Worm (Caenorhabditis elegans): Measurements from ENCODE around the gene srd-15.

Gene srd-15

ce11 chrV:5906252-5906651, at the start of gene srd-15:
srd-15 (minus strand) TSS chrV:5906352.
- TF ChIP-seq unc-62 (GFP tag; optimal IDR thresholded peaks at IDR 0.05): no peak

DNA sequence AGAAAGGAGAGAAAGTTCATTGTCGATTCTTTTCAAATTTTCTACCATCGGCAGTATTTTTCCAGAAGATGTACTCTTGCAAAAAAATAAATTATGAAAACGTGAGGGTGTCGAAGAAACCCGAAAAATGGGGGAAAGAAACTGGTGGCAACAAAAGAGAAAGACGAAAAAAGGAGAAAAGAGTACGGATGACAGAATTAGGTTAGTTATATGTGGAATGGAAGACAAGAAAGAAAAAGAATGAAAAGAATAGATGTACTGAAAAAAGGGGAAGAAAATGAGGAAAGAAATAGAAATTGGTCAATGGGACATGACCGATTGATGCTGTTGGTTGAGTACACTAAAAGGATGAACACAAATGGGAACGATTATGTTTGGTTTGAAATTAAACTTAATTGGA, 49.5 kb upstream of the srd-15 start:
- no peak for TF ChIP-seq unc-62 (GFP tag; optimal IDR thresholded peaks at IDR 0.05)

- TF ChIP-seq unc-62 (GFP tag; optimal IDR thresholded peaks at IDR 0.05): no peak
These were observed 48.6 kb upstream of the srd-15 start, which contains the start of gene M03F8.6 for ce11 chrV:5954747-5955146. M03F8.6 (minus strand) TSS chrV:5954847.

ce11 chrV:5953086-5953485, 46.9 kb upstream of the srd-15 start:
- TF ChIP-seq unc-62 (GFP tag; optimal IDR thresholded peaks at IDR 0.05): no peak

DNA sequence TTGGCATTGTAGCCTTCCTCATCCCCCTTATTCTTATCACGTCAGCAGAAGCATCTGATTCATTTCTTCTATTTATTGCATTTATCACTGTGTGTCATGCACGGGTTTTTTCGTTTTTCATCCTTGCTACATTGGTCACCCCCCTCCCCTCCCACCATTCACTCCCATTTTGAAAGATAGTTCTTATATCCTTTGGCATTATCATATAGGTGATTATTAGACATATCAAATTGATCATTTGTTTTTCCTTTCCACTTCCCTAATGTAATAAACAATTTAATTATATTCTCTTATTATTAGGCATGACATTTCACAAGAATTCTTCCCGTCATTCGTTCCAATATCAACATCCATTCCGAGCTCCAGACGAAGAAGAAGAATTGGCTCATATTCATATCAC, 45.0 kb upstream of the srd-15 start, which contains the start of gene M03F8.1:
M03F8.1 (plus strand) TSS at position 301 of the 400 bp plus-strand sequence.
- no peak for TF ChIP-seq unc-62 (GFP tag; optimal IDR thresholded peaks at IDR 0.05)

DNA sequence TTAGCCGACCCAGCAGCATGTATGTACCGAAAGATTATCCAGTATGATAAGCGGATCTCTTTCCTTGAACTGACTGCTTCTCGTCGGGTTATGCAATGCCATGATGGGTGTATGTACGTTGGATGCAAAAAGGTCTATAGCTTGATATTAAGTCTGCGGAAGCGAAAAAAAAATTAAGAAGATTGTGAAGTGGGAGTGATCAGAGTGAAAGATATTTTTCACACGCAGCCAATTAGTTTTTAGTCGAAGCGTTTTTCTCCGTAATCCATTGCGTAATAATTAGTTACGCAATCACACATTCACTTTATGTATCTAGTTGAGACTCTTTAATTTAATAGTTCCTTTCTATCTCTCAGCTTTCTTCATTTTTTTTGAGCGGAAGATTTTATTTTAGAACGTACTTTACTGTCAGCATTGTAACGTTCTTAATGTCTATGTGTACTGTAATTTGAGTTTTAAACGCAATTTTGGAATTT, 43.6 kb upstream of the srd-15 start:
- TF ChIP-seq unc-62 (GFP tag; optimal IDR thresholded peaks at IDR 0.05): no peak

DNA sequence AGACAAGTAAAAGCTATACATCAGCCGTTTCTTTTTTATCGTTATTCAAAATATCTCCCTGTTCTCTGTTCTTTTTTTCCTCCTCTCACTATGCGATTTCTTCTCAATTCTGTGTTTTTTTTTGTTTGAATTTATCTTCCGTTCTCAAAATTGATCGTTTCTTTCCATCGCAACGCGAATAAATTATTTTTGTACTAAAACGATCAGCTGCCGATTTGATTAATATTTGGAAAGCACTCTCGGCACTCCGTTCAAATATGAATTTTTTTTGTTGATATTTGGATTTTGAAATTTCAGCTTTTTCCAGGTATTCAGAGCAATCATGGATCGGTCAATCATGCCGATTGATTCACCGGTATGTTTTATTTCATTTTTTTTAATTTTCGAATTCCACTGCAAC, 37.0 kb upstream of the srd-15 start, which contains the start of gene pst-1:
pst-1 (plus strand) TSS at position 301 of the 400 bp plus-strand sequence.
- no peak for TF ChIP-seq unc-62 (GFP tag; optimal IDR thresholded peaks at IDR 0.05)

ce11 chrV:5939503-5940072, 33.4 kb upstream of the srd-15 start, which contains the start of gene syf-3:
syf-3 (plus strand) TSS chrV:5940022.
- no peak for TF ChIP-seq unc-62 (GFP tag; optimal IDR thresholded peaks at IDR 0.05)

- TF ChIP-seq unc-62 (GFP tag; optimal IDR thresholded peaks at IDR 0.05): no peak
These were observed 30.5 kb upstream of the srd-15 start, which contains the start of the genes M03F8.5 and M03F8.7 for ce11 chrV:5936691-5937090. M03F8.5 (minus strand) TSS chrV:5936791. M03F8.7 (plus strand) TSS chrV:5936939.

DNA sequence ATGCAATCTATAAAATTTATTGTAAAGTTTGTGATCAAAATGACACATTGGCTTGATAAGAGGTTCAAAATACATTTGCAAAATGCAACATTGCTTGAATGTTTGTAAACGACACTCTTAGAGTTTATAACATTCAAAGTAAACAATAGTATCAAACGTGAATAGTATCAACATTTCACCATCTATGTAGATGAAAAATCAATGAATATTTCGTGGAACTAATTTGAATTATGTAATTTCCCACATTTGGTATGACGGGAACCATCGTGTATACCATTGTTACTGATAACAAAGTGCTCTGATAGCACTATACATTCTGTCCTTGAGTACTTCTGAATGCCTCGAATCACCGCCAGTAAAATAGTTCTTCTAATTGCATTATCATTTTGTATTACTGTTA, 24.4 kb upstream of the srd-15 start, which contains the start of gene galt-1:
galt-1 (plus strand) TSS at position 318 of the 400 bp plus-strand sequence.
- TF ChIP-seq unc-62 (GFP tag; optimal IDR thresholded peaks at IDR 0.05): no peak

DNA sequence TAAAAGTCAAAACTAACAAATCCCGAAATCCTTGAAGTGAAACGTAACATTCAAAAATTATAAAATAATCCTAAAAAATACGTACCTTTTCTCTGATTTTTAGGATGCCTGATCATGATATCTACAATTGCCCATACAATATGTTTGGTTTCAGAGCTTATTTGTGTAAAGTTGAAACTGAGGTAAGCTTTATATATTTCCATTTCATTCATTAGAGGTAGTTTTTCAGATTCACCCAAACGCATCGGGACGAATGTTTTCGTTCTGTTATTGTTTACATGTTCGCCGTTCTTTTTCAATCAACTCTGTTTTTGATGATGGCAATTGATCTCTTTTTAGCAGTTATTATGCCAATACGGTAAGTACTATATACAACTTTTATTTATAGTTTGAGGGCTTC, 21.9 kb upstream of the srd-15 start:
- no peak for TF ChIP-seq unc-62 (GFP tag; optimal IDR thresholded peaks at IDR 0.05)

- no peak for TF ChIP-seq unc-62 (GFP tag; optimal IDR thresholded peaks at IDR 0.05)
These were observed 21.2 kb upstream of the srd-15 start, which contains the start of gene srsx-17 for ce11 chrV:5927347-5927746. srsx-17 (plus strand) TSS chrV:5927647.

DNA sequence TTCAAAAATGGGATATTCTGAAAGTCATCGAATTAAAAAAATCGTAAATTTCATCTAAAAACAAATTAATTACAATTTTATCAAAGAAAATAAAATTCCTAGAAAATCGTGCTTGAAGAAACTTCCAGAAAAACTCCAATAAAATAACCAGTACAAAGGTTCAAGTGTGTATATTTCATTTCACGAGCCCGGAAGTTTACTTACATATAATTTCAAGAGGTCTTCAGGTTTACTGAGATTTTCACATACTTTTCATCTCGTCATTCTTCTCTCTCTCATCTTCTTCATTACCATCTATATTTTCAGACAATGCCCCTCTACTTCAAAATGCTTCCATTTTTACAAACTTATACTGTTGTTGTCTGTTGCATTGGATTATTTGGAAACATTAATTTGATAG, 16.1 kb upstream of the srd-15 start, which contains the start of gene srsx-18:
srsx-18 (plus strand) TSS at position 301 of the 400 bp plus-strand sequence.
- TF ChIP-seq unc-62 (GFP tag; optimal IDR thresholded peaks at IDR 0.05): no peak

ce11 chrV:5921761-5922160, 15.6 kb upstream of the srd-15 start:
- TF ChIP-seq unc-62 (GFP tag; optimal IDR thresholded peaks at IDR 0.05): no peak

DNA sequence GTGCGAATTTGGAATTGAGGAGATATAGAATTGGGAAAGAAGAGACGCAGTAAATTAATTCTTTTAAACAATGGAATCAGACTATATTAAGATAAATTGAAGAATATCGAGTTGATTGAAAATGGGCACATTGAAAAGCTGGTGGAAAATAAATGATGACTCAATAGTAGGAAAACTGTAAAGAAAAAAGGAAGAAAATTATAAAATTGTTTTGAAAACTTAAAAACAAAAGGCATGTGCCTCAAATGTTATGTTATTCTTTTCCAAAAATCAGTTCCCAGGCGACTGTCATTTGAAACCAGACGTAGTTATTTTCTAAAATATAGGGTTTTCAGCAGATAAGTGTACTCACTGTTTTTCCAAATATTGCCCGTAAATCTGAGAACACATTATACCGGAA, 13.7 kb upstream of the srd-15 start, which contains the start of gene C04E6.12:
C04E6.12 (minus strand) TSS at position 101 of the 400 bp plus-strand sequence.
- TF ChIP-seq unc-62 (GFP tag; optimal IDR thresholded peaks at IDR 0.05): no peak

- no peak for TF ChIP-seq unc-62 (GFP tag; optimal IDR thresholded peaks at IDR 0.05)
These were observed 11.6 kb upstream of the srd-15 start, which contains the start of gene lrpr-1 for ce11 chrV:5917707-5918106. lrpr-1 (minus strand) TSS chrV:5917891.

DNA sequence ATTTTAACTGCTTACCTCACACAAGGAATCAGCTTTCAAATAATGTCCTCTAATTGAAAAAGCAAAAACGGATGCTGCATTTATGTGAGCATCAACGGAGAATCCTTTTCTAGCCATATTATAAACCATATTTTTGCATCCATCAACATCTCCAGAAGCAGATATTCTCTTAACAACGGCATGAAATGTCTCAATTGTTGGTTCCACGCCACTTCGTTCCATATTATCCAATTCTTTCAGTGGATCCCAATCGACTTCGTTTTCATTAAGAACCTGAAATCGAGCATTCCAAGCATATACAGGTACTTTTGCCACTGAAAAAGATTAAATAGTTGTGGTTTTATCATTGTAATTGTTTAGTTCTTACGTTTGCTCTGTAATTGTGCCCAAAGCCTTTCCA, 10.7 kb upstream of the srd-15 start:
- TF ChIP-seq unc-62 (GFP tag; optimal IDR thresholded peaks at IDR 0.05): no peak
